Fruit fly (Drosophila melanogaster) whole organism, embryonic: ENCODE results near the gene GatB.
A peak's percentile ranks its signal among the peaks of the same experiment; 100 is the strongest.

Experiments used
- CG10209 ChIP-seq: fragments of 200-800 bp; sonication (Bioruptor generic); optimal IDR thresholded peaks from 3 replicates; lab custom pipeline; 2017; ENCODE audit warnings: missing biosample characterization, mild to moderate bottlenecking, missing genetic modification characterization, missing genetic modification reagents
- CG11504 ChIP-seq: fragments of 200-800 bp; sonication (Bioruptor generic); optimal IDR thresholded peaks from 3 replicates; lab custom pipeline; 2019; ENCODE audit warnings: missing biosample characterization, mild to moderate bottlenecking, missing genetic modification characterization, moderate library complexity
- CG12769 ChIP-seq: fragments of 200-800 bp; sonication (Bioruptor generic); optimal IDR thresholded peaks from 2 replicates; lab custom pipeline; 2019; ENCODE audit warnings: missing biosample characterization, mild to moderate bottlenecking, missing genetic modification characterization, moderate library complexity
- CG13296 ChIP-seq: fragments of 200-800 bp; sonication (Bioruptor generic); optimal IDR thresholded peaks from 3 replicates; lab custom pipeline; 2018; ENCODE audit warnings: missing biosample characterization, mild to moderate bottlenecking, missing genetic modification characterization
- CG13424 ChIP-seq: fragments of 200-800 bp; sonication (Bioruptor generic); optimal IDR thresholded peaks from 2 replicates; lab custom pipeline; 2019; ENCODE audit warnings: missing biosample characterization, mild to moderate bottlenecking, missing genetic modification characterization, moderate library complexity
- CG14014 ChIP-seq: fragments of 200-800 bp; sonication (Bioruptor generic); IDR thresholded peaks from 2 replicates; pipeline ENCODE4 v1.3.6; 2022; ENCODE audit warnings: missing biosample characterization, missing genetic modification characterization
- CG15269 ChIP-seq: fragments of 200-800 bp; sonication (Bioruptor generic); optimal IDR thresholded peaks from 2 replicates; lab custom pipeline; 2018; ENCODE audit warnings: missing biosample characterization, mild to moderate bottlenecking, missing genetic modification characterization, moderate library complexity
- CG18262 ChIP-seq: fragments of 200-800 bp; optimal IDR thresholded peaks from 3 replicates; lab custom pipeline; 2019; ENCODE audit warnings: missing biosample characterization, mild to moderate bottlenecking, missing genetic modification characterization, moderate library complexity
- CG2678 ChIP-seq: fragments of 200-800 bp; sonication (Bioruptor generic); optimal IDR thresholded peaks from 3 replicates; lab custom pipeline; 2019; ENCODE audit warnings: missing biosample characterization, mild to moderate bottlenecking, missing genetic modification characterization, moderate library complexity
- CG31441 ChIP-seq: fragments of 200-800 bp; sonication (Bioruptor generic); IDR thresholded peaks from 2 replicates; pipeline ENCODE4 v1.3.6; 2022; ENCODE audit warnings: missing biosample characterization, missing genetic modification characterization
- CG3163 ChIP-seq: fragments of 200-800 bp; sonication (Bioruptor generic); optimal IDR thresholded peaks from 3 replicates; lab custom pipeline; 2016; ENCODE audit warnings: missing biosample characterization, missing genetic modification characterization
- CG33213 ChIP-seq: fragments of 200-800 bp; sonication (Bioruptor generic); optimal IDR thresholded peaks from 3 replicates; lab custom pipeline; 2016; ENCODE audit warnings: missing biosample characterization, missing genetic modification characterization
- CG34376 ChIP-seq: fragments of 200-800 bp; sonication (Bioruptor generic); optimal IDR thresholded peaks from 2 replicates; lab custom pipeline; 2018; ENCODE audit warnings: missing biosample characterization, mild to moderate bottlenecking, missing genetic modification characterization
- CG3847 ChIP-seq: fragments of 200-800 bp; sonication (Bioruptor generic); IDR thresholded peaks from 2 replicates; pipeline ENCODE4 v1.3.6; 2022; ENCODE audit warnings: missing biosample characterization, missing genetic modification characterization
- CG42726 ChIP-seq: fragments of 200-800 bp; sonication (Bioruptor generic); IDR thresholded peaks from 2 replicates; pipeline ENCODE4 v1.3.6; 2022; ENCODE audit warnings: missing biosample characterization, missing genetic modification characterization; ENCODE audit not compliant: partially characterized antibody
- CG4424 ChIP-seq: fragments of 200-800 bp; sonication (Bioruptor generic); optimal IDR thresholded peaks from 3 replicates; lab custom pipeline; 2016; ENCODE audit warnings: missing biosample characterization, missing genetic modification characterization
- CG7357 ChIP-seq: fragments of 200-800 bp; sonication (Bioruptor generic); IDR thresholded peaks from 3 replicates; pipeline ENCODE4 v1.3.6; 2022; ENCODE audit warnings: missing biosample characterization, missing genetic modification characterization
- CG7786 ChIP-seq: fragments of 200-800 bp; sonication (Bioruptor generic); optimal IDR thresholded peaks from 2 replicates; lab custom pipeline; 2016; ENCODE audit warnings: missing biosample characterization, missing genetic modification characterization
- CG8924 ChIP-seq: fragments of 200-800 bp; optimal IDR thresholded peaks from 3 replicates; lab custom pipeline; 2019; ENCODE audit warnings: missing biosample characterization, mild to moderate bottlenecking, missing genetic modification characterization, moderate library complexity
- CG8944 ChIP-seq: fragments of 200-800 bp; sonication (Bioruptor generic); optimal IDR thresholded peaks from 3 replicates; lab custom pipeline; 2016; ENCODE audit warnings: missing biosample characterization, missing genetic modification characterization
- CG9609 ChIP-seq: fragments of 200-800 bp; sonication (Bioruptor generic); optimal IDR thresholded peaks from 3 replicates; lab custom pipeline; 2016; ENCODE audit warnings: missing biosample characterization, missing genetic modification characterization
- D19B ChIP-seq: fragments of 200-800 bp; sonication (Bioruptor generic); optimal IDR thresholded peaks from 2 replicates; lab custom pipeline; 2017; ENCODE audit warnings: missing biosample characterization, mild to moderate bottlenecking, missing genetic modification characterization
- Dek ChIP-seq: fragments of 200-800 bp; sonication (Bioruptor generic); optimal IDR thresholded peaks from 3 replicates; lab custom pipeline; 2019; ENCODE audit warnings: missing biosample characterization, mild to moderate bottlenecking, missing genetic modification characterization, moderate library complexity
- Dip2 ChIP-seq: fragments of 200-800 bp; sonication (Bioruptor generic); IDR thresholded peaks from 2 replicates; pipeline ENCODE4 v1.3.6; 2022; ENCODE audit warnings: missing biosample characterization, missing genetic modification characterization
- Dip3 ChIP-seq: fragments of 200-800 bp; sonication (Bioruptor generic); optimal IDR thresholded peaks from 3 replicates; lab custom pipeline; 2016; ENCODE audit warnings: missing biosample characterization, missing genetic modification characterization
- H2.0 ChIP-seq: fragments of 200-800 bp; sonication (Bioruptor generic); IDR thresholded peaks from 2 replicates; pipeline ENCODE4 v1.3.6; 2022; ENCODE audit warnings: missing biosample characterization, missing genetic modification characterization
- Jarid2 ChIP-seq: fragments of 200-800 bp; sonication (Bioruptor generic); optimal IDR thresholded peaks from 3 replicates; lab custom pipeline; 2017; ENCODE audit warnings: mild to moderate bottlenecking, missing biosample characterization, missing genetic modification reagents, missing genetic modification characterization
- Mad ChIP-seq: fragments of 200-800 bp; sonication (Bioruptor generic); optimal IDR thresholded peaks from 2 replicates; lab custom pipeline; 2016; ENCODE audit warnings: missing biosample characterization, missing genetic modification characterization
- Med ChIP-seq: fragments of 200-800 bp; sonication (Bioruptor generic); peaks from one replicate; lab custom pipeline; 2016; ENCODE audit warnings: missing biosample characterization, missing genetic modification characterization, mild to moderate bottlenecking, inconsistent platforms, moderate library complexity
- Meics ChIP-seq: fragments of 200-800 bp; sonication (Bioruptor generic); optimal IDR thresholded peaks from 2 replicates; lab custom pipeline; 2017; ENCODE audit warnings: missing biosample characterization, mild to moderate bottlenecking, missing genetic modification characterization
- Pdp1 ChIP-seq, 2 experiments: fragments of 200-800 bp; sonication (Bioruptor generic); optimal IDR thresholded peaks; 3 replicates each; lab custom pipeline; 2016; ENCODE audit warnings: missing biosample characterization in 2 of 2, missing genetic modification characterization in 2 of 2, mild to moderate bottlenecking in 1 of 2, moderate library complexity in 1 of 2
- Xbp1 ChIP-seq: fragments of 200-800 bp; sonication (Bioruptor generic); optimal IDR thresholded peaks from 3 replicates; lab custom pipeline; 2016; ENCODE audit warnings: missing biosample characterization, mild to moderate bottlenecking, missing genetic modification characterization
- ac ChIP-seq: fragments of 200-800 bp; sonication (Bioruptor generic); optimal IDR thresholded peaks from 3 replicates; lab custom pipeline; 2017; ENCODE audit warnings: missing biosample characterization, mild to moderate bottlenecking, missing genetic modification characterization
- al ChIP-seq: fragments of 200-800 bp; sonication (Bioruptor generic); IDR thresholded peaks from 2 replicates; pipeline ENCODE4 v1.3.6; 2022; ENCODE audit warnings: missing biosample characterization, missing genetic modification characterization
- az2 ChIP-seq: fragments of 200-800 bp; sonication (Bioruptor generic); optimal IDR thresholded peaks from 3 replicates; lab custom pipeline; 2016; ENCODE audit warnings: missing biosample characterization, missing genetic modification characterization
- danr ChIP-seq: fragments of 200-800 bp; sonication (Bioruptor generic); IDR thresholded peaks from 2 replicates; pipeline ENCODE4 v1.3.6; 2022; ENCODE audit warnings: missing biosample characterization, missing genetic modification characterization
- fd3F ChIP-seq: fragments of 200-800 bp; sonication (Bioruptor generic); optimal IDR thresholded peaks from 2 replicates; lab custom pipeline; 2018; ENCODE audit warnings: missing biosample characterization, mild to moderate bottlenecking, missing genetic modification characterization, moderate library complexity
- gce ChIP-seq: fragments of 200-800 bp; sonication (Bioruptor generic); IDR thresholded peaks from 3 replicates; pipeline ENCODE4 v1.3.6; 2022; ENCODE audit warnings: missing biosample characterization, missing genetic modification characterization
- gcm ChIP-seq: fragments of 200-800 bp; sonication (Bioruptor generic); optimal IDR thresholded peaks from 2 replicates; lab custom pipeline; 2019; ENCODE audit warnings: missing biosample characterization, mild to moderate bottlenecking, missing genetic modification characterization, moderate library complexity
- gem ChIP-seq: fragments of 200-800 bp; sonication (Bioruptor generic); optimal IDR thresholded peaks from 2 replicates; lab custom pipeline; 2019; ENCODE audit warnings: missing biosample characterization, mild to moderate bottlenecking, missing genetic modification characterization, moderate library complexity
- grn ChIP-seq: fragments of 200-800 bp; sonication (Bioruptor generic); optimal IDR thresholded peaks from 3 replicates; lab custom pipeline; 2017; ENCODE audit warnings: missing biosample characterization, missing genetic modification characterization
- gro ChIP-seq: fragments of 200-800 bp; sonication (Bioruptor generic); optimal IDR thresholded peaks from 2 replicates; lab custom pipeline; 2016; ENCODE audit warnings: missing biosample characterization, missing genetic modification characterization
- gsb ChIP-seq: fragments of 200-800 bp; sonication (Bioruptor generic); IDR thresholded peaks from 2 replicates; pipeline ENCODE4 v1.3.6; 2022; ENCODE audit warnings: missing biosample characterization, missing genetic modification characterization
- kay ChIP-seq: fragments of 200-800 bp; sonication (Bioruptor generic); optimal IDR thresholded peaks from 2 replicates; lab custom pipeline; 2016; ENCODE audit warnings: missing biosample characterization, missing genetic modification characterization
- lilli ChIP-seq: fragments of 200-800 bp; sonication (Bioruptor generic); optimal IDR thresholded peaks from 3 replicates; lab custom pipeline; 2016; ENCODE audit warnings: missing biosample characterization, missing genetic modification characterization
- lmd ChIP-seq: fragments of 200-800 bp; sonication (Bioruptor generic); IDR thresholded peaks from 2 replicates; pipeline ENCODE4 v1.3.6; 2022; ENCODE audit warnings: missing biosample characterization, missing genetic modification characterization
- phol ChIP-seq: fragments of 200-800 bp; sonication (Bioruptor generic); optimal IDR thresholded peaks from 3 replicates; lab custom pipeline; 2018; ENCODE audit warnings: missing biosample characterization, mild to moderate bottlenecking, missing genetic modification characterization, moderate library complexity
- psq ChIP-seq: fragments of 200-800 bp; sonication (Bioruptor generic); optimal IDR thresholded peaks from 2 replicates; lab custom pipeline; 2017; ENCODE audit warnings: missing biosample characterization, missing genetic modification characterization
- row ChIP-seq: fragments of 200-800 bp; sonication (Bioruptor generic); IDR thresholded peaks from 3 replicates; pipeline ENCODE4 v1.3.6; 2022; ENCODE audit warnings: missing biosample characterization, missing genetic modification characterization
- tio ChIP-seq: fragments of 200-800 bp; sonication (Bioruptor generic); optimal IDR thresholded peaks from 2 replicates; lab custom pipeline; 2017; ENCODE audit warnings: missing biosample characterization, missing genetic modification characterization, inconsistent platforms
- vvl ChIP-seq: fragments of 200-800 bp; sonication (Bioruptor generic); IDR thresholded peaks from 2 replicates; pipeline ENCODE4 v1.3.6; 2022; ENCODE audit warnings: missing biosample characterization, missing genetic modification characterization

GatB gene

DNA sequence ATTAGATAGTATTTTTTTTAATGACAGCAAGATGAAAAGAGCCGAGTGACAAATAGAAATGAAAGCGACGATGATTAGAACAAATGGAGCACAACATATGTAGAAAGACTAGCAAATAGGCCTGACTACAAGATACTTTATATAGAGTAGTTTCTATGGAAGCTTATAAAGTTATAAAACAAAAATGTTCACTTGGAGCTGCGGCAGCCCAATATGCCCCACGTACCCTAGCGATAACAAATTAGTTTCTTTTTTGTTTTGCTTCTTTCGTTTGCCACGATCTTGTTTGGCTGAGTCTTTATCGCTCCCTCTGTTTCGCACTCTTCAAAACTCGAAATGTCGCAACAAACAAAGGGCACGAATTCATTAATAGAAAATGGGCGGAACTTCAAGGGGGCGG is 29.3 kb downstream of the GatB start (continued):
- TF ChIP-seq CG31441 (peak; percentile 14; the same call in 1 of the 2 replicates), Mad (no peak), H2.0 (GFP tag; lab: Robert Waterston, UW) (0 out of 2 replicates have a peak, but pooled peaks have one; percentile 9), gce (GFP tag; lab: Robert Waterston, UW) (no peak), gro (GFP tag; lab: Kevin White, UChicago) (peak; percentile 52), CG8924 (tag; lab: Kevin White, UChicago) (no peak), row (GFP tag; lab: Robert Waterston, UW) (peak; percentile 69), CG12769 (peak; percentile 31), Med (GFP tag; lab: Kevin White, UChicago) (peak; percentile 86), Dip2 (GFP tag; lab: Robert Waterston, UW) (no peak), gsb (GFP tag; lab: Robert Waterston, UW) (no peak), CG34376 (GFP tag; lab: Kevin White, UChicago) (no peak), gcm (no peak), CG2678 (peak; percentile 28), CG18262 (tag; lab: Kevin White, UChicago) (peak; percentile 22), danr (GFP tag; lab: Robert Waterston, UW) (no peak), CG42726 (GFP tag; lab: Robert Waterston, UW) (no peak), CG11504 (tag; lab: Kevin White, UChicago) (peak; percentile 36), D19B (peak; percentile 94), Xbp1 (peak; percentile 46), Pdp1 (GFP tag; optimal IDR thresholded peaks at IDR 0.05; lab: Kevin White, UChicago) (peak in 1 of 2 experiments; percentile 8), fd3F (GFP tag; lab: Kevin White, UChicago) (no peak), Jarid2 (GFP tag; lab: Kevin White, UChicago) (no peak), CG7786 (peak; percentile 12), CG13424 (tag; lab: Kevin White, UChicago) (peak; percentile 9), CG3163 (GFP tag; lab: Kevin White, UChicago) (no peak), psq (GFP tag; lab: Kevin White, UChicago) (peak; percentile 59), phol (tag; lab: Kevin White, UChicago) (no peak), vvl (GFP tag; lab: Robert Waterston, UW) (peak; percentile 56), CG3847 (GFP tag; lab: Robert Waterston, UW) (0 out of 2 replicates have a peak, but pooled peaks have one; percentile 22), CG10209 (no peak), lilli (peak; percentile 49), ac (GFP tag; lab: Kevin White, UChicago) (no peak), lmd (peak; percentile 34; the same call in 1 of the 2 replicates), Meics (GFP tag; lab: Kevin White, UChicago) (no peak), kay (GFP tag; lab: Kevin White, UChicago) (peak; percentile 8), CG9609 (GFP tag; lab: Kevin White, UChicago) (peak; percentile 3), Dip3 (GFP tag; lab: Kevin White, UChicago) (peak; percentile 47), grn (GFP tag; lab: Kevin White, UChicago) (no peak), al (GFP tag; lab: Robert Waterston, UW) (peak; percentile 15; the same call in 1 of the 2 replicates), CG7357 (GFP tag; lab: Robert Waterston, UW) (no peak), gem (tag; lab: Kevin White, UChicago) (peak; percentile 43), CG13296 (no peak), CG8944 (GFP tag; lab: Kevin White, UChicago) (no peak), CG4424 (GFP tag; lab: Kevin White, UChicago) (no peak), tio (GFP tag; lab: Kevin White, UChicago) (no peak), az2 (GFP tag; lab: Kevin White, UChicago) (no peak), Dek (tag; lab: Kevin White, UChicago) (peak; percentile 8), CG15269 (tag; lab: Kevin White, UChicago) (peak; percentile 57), CG14014 (GFP tag; lab: Robert Waterston, UW) (0 out of 2 replicates have a peak, but pooled peaks have one; percentile 12), CG33213 (GFP tag; lab: Kevin White, UChicago) (no peak)
